Worm (Caenorhabditis elegans) whole organism, L4/young adult: ENCODE results near the gene Y50D4B.4.

ENCODE experiments used
- W03F9.2 ChIP-seq: fragments of 150-350 bp; optimal IDR thresholded peaks from 2 replicates; lab custom pipeline; 2014; ENCODE audit warnings: missing biosample characterization, missing genetic modification characterization
- him-1 ChIP-seq: sonication (generic microtip); optimal IDR thresholded peaks from 2 replicates; lab custom pipeline; 2016; ENCODE audit warnings: missing genotype, missing genetic modification reagents, missing genetic modification characterization, missing compliant biosample characterization

DNA sequence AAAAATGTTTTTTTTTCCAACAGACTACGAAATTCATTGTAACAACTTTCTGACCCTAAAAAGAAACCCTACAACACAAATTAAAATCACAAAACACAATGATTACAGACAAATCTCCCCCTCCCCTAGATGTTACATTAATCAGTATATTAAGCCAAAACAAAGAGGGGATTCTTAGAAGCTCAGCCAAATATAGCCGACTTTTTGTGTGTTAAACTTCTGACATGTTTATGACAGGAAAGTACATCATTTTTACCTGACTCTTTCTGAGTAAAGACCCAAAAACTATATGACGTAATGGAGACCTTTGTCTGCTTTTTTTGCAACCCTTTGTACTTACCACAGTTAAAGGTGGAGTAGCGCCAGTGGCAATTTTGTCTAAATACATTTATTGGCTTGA lies 27.6 kb downstream of the Y50D4B.4 start:
- TF ChIP-seq him-1 (no peak), W03F9.2 (tag; lab: Kevin White, UChicago) (no peak)
